Fruit fly (Drosophila melanogaster) Kc167 (cell line): Measurements from ENCODE around the gene Acp24A4.

Experiments
- Sin3A ChIP-seq: fragments of >200 bp; optimal IDR thresholded peaks from 2 replicates; lab custom pipeline; 2018; ENCODE audit warnings: missing external identifiers
- h ChIP-seq: fragments of >200 bp; optimal IDR thresholded peaks from 3 replicates; lab custom pipeline; 2018; ENCODE audit warnings: missing external identifiers
- insv ChIP-seq: fragments of >200 bp; optimal IDR thresholded peaks from 3 replicates; lab custom pipeline; 2018; ENCODE audit warnings: missing external identifiers
- psq ChIP-seq: fragments of >200 bp; optimal IDR thresholded peaks from 2 replicates; lab custom pipeline; 2017; ENCODE audit warnings: missing external identifiers
- ttk ChIP-seq: sonication (Bioruptor generic); optimal IDR thresholded peaks from 2 replicates; lab custom pipeline; 2017; ENCODE audit warnings: missing external identifiers

dm6 chr2L:3705438-3705921 is 11.8 kb upstream of the Acp24A4 start, which contains the start of gene CG31778:
- TF ChIP-seq h (no peak), insv (lab: Kevin White, UChicago) (no peak), ttk (lab: Kevin White, UChicago) (no peak), psq (lab: Kevin White, UChicago) (no peak), Sin3A (lab: Kevin White, UChicago) (no peak)
